Worm (Caenorhabditis elegans): ENCODE data around the gene fbxo-11.2.
"Not testable (repeated sequence)": the region's sequence is repeated elsewhere in the genome, so short reads cannot be mapped to it uniquely, and the experiment has no call there.

fbxo-11.2 gene

DNA sequence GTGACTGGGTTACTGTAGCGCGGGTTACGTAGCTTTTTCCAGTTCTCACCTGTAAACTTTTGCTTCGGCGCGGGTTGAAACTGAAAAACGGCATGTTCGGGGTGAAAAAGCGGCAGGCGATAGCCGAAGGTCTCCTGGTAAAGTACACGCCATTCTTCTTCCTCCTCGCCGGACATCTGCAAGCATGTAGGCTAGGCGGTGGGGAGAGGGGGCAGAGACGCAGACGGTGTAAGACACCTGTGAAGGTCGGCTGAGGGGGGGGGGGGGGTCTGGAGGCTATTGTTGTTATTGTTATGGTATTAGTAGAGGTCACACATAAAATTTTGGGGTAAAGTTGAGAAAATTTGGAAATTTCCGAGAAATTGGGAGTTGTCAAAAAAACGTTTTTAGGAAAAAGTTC is at the start of gene fbxo-11.2:
fbxo-11.2 (minus strand) TSS at position 176 of the 400 bp plus-strand sequence.
- no peak for TF ChIP-seq unc-62 (GFP tag; optimal IDR thresholded peaks at IDR 0.05)

DNA sequence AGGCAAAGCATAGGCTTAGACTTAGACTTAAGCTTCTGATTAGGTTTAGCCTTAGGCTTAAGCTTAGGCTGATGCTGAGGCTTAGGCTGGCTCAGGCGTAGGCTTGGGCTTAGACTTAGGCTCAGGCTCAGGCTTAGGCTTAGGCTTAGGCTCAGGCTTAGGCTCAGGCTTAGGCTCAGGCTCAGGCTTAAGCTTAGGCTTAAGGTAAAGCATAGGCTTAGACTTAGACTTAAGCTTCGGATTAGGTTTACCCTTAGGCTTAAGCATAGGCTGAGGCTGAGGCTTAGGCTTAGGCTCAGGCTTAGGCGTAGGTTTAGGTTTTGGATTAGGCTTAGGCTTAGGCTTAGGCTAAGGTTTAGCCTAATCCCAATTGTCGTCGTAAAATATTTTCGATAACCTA is 46.5 kb upstream of the fbxo-11.2 start:
- TF ChIP-seq unc-62 (GFP tag; optimal IDR thresholded peaks at IDR 0.05) = no peak

ce11 chrIII:1094391-1094790 is 41.3 kb upstream of the fbxo-11.2 start:
- TF ChIP-seq unc-62 (GFP tag; optimal IDR thresholded peaks at IDR 0.05) = no peak

DNA sequence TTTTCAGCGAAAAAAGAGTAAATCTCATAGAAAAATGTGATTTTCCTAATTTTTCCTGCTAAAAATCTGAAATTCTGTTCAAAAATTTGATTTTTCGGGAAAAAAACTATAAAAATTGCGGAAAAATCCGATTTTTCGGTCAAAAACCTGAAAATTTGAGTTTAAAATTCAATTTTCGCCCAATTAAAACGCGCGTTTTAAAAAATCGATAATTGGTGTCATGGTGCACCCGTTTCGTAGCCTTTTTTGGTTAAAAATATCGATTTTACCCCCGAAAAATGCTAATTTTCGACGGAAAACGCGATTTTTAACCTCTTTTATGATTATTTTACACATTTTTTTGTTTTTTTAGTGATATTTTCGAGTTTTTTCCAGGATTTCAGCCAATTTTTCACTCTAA is 31.9 kb upstream of the fbxo-11.2 start:
- TF ChIP-seq unc-62 (GFP tag; optimal IDR thresholded peaks at IDR 0.05) = no peak

DNA sequence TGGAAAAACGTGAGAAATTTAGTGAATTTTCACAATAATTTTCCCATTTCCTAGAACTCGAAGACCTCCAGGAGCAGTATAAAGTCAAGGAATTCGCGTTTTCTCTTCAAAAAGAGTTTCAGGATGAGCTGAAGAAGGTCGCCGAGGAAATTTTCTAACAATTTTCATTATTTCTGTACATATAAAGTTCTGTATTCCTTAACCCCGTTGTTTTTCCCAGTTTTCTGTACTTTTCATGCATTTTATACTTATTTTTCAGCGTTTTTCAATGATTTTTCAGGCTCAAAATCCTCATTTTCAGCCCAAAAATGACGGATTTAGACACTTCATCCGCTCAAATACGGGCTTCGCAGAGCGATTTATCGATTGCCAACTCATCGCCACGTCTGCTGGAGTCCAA is 28.1 kb upstream of the fbxo-11.2 start, which contains the start of gene par-2:
par-2 (plus strand) TSS at position 301 of the 400 bp plus-strand sequence.
- TF ChIP-seq unc-62 (GFP tag; optimal IDR thresholded peaks at IDR 0.05) = no peak

DNA sequence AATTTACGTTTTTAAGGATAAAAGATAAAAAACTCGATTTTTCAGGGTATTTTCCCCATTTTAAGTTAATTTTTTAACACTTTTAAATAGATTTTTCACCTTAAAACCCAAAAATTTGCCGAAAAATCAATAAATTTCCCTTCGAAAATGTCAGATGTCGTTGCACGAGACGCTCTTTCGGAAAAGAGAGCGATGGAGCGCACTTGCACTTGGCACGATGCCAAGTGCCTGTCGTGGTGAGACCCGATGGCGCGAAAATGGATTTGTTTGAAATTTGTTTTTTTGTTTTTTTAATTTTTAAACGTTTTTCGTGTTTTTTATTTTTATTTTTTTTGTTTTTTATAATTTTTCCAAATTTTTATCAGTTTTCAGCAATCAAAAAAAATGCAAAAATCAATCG is 27.5 kb upstream of the fbxo-11.2 start, which contains the start of the genes rab-18 and kbp-4:
rab-18 (minus strand) TSS at position 240 of the 400 bp plus-strand sequence.
kbp-4 (plus strand) TSS at position 366 of the 400 bp plus-strand sequence.
- no peak for TF ChIP-seq unc-62 (GFP tag; optimal IDR thresholded peaks at IDR 0.05)

DNA sequence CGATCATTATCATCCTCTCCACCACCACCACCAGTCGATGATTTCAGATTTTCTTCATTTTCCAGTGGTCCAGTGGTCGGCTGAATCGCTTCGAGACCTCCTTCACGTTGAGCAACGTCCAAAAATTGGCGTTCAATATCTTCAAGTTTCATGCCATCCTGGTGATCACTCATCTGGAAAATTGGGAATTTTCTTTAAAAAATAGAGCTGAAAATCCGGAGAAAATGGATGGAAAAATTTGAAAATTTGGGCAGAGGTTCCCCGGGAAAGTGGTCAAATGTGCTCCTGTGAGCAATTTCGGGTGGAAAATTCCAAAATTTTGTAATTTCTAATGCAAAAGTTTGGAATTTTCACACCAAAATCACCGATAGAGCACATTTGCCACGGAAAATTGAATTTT is 23.3 kb upstream of the fbxo-11.2 start, which contains the start of gene uaf-1:
uaf-1 (minus strand) TSS at position 173 of the 400 bp plus-strand sequence.
- TF ChIP-seq unc-62 (GFP tag; optimal IDR thresholded peaks at IDR 0.05) = not testable (repeated sequence)

DNA sequence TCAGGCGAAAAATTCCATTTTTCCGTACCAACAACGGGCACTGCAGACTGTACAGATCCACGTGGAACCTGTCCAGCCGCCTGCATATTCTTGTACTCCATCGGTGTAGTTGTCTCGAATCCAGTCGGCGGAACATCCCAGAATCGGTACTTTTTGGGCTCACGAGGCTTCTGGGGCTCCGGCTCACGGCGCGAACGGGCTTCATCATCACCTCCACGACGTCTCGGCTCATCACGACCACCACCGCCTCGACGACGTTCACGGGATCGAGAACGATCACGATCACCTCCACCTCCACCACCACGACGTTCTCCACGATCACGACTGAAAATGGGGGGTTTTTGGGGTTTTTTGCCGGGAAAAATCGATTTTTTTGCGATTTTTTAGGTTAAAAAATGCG is 21.1 kb upstream of the fbxo-11.2 start:
- TF ChIP-seq unc-62 (GFP tag; optimal IDR thresholded peaks at IDR 0.05) = no peak

DNA sequence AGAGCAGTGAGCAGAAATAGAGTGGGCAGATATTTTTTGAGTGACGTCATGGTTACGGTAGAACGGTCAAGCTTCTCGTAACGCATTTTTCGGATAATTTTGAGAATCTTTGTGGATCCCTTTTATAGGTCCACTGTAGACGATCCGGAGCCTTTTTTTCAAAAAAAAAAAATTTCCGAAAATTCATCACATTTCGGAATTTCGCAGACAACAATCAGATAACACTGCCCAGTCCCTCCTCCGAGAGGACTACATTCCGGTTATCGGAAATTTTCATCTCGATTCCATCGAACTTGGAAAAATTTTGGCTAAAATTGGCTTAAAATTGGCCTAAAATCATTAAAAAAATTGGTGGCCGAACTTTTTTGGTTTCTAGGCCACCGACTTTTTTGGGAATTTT is 6.9 kb upstream of the fbxo-11.2 start, which contains the start of gene BE0003N10.6:
BE0003N10.6 (minus strand) TSS at position 101 of the 400 bp plus-strand sequence.
- TF ChIP-seq unc-62 (GFP tag; optimal IDR thresholded peaks at IDR 0.05) = no peak

- no peak for TF ChIP-seq unc-62 (GFP tag; optimal IDR thresholded peaks at IDR 0.05)
These were observed 5.8 kb upstream of the fbxo-11.2 start for ce11 chrIII:1058881-1059280.

DNA sequence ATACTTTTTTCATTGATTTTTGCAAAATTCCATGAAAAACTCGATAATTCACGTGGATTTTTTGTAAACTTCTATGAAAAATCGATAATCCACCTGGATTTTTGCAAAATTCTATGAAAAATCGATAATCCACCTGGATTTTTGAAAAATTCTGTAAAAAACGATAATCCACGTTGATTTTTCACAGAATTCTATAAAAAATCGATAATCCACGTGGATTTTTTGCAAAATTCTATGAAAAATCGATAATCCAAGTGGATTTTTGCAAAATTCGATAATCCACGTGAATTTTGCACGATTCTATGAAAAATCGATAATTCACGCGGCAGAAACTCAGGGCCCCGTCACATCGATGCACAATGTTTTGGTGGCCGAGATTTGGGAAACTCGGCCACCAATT is 5.0 kb upstream of the fbxo-11.2 start:
- no peak for TF ChIP-seq unc-62 (GFP tag; optimal IDR thresholded peaks at IDR 0.05)

ce11 chrIII:1054096-1054495 is 1.1 kb upstream of the fbxo-11.2 start:
- no peak for TF ChIP-seq unc-62 (GFP tag; optimal IDR thresholded peaks at IDR 0.05)

- no peak for TF ChIP-seq unc-62 (GFP tag; optimal IDR thresholded peaks at IDR 0.05)
These were observed 751 bp downstream of the fbxo-11.2 start for ce11 chrIII:1052291-1052690.

- TF ChIP-seq unc-62 (GFP tag; optimal IDR thresholded peaks at IDR 0.05) = no peak
These were observed 1.2 kb downstream of the fbxo-11.2 start for ce11 chrIII:1051877-1052276.

ce11 chrIII:1043790-1044189 is 9.3 kb downstream of the fbxo-11.2 start:
- TF ChIP-seq unc-62 (GFP tag; optimal IDR thresholded peaks at IDR 0.05) = no peak

- no peak for TF ChIP-seq unc-62 (GFP tag; optimal IDR thresholded peaks at IDR 0.05)
These were observed 13.0 kb downstream of the fbxo-11.2 start for ce11 chrIII:1040059-1040458.

- TF ChIP-seq unc-62 (GFP tag; optimal IDR thresholded peaks at IDR 0.05) = no peak
These were observed 15.9 kb downstream of the fbxo-11.2 start, which contains the start of the genes chin-1 and BE0003N10.1 for ce11 chrIII:1037173-1037572. Gene chin-1, minus strand, starts transcription at chrIII:1037212. Gene BE0003N10.1, plus strand, starts transcription at chrIII:1037492.

DNA sequence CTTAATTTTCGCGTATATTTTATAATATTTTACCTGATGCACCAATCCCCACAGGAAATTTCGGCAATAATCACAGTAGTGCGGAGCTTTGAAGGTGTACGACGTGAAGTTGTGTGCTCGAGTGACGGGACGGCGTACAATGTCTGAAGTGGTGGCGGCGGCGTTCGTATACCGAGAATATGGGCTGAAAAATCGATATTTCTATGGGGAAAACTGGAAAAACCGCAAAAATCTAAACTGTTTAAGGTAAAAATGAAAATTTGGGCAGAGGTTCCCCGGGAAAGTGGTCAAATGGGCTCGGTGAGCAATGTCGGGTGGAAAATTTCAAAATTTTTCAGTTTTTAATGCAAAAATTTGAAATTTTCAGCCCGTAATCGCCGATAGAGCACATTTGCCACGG is 18.2 kb downstream of the fbxo-11.2 start:
- TF ChIP-seq unc-62 (GFP tag; optimal IDR thresholded peaks at IDR 0.05) = no peak
